Worm (Caenorhabditis elegans): ENCODE data around the gene srg-15.

ce11 chrII:8670835-8671234 lies 39.4 kb downstream of the srg-15 start:
- TF ChIP-seq ZK546.5 (tag; optimal IDR thresholded peaks at IDR 0.05), result no peak
- TF ChIP-seq fos-1 (tag; optimal IDR thresholded peaks at IDR 0.05), result no peak
- TF ChIP-seq mxl-3 (GFP tag; optimal IDR thresholded peaks at IDR 0.05), result no peak
- no peak for TF ChIP-seq unc-62 (GFP tag; optimal IDR thresholded peaks at IDR 0.05 in 1 of 2)
- TF ChIP-seq unc-62 (tag; optimal IDR thresholded peaks at IDR 0.05), result no peak
- no peak for TF ChIP-seq ceh-82 (tag; optimal IDR thresholded peaks at IDR 0.05)
- no peak for TF ChIP-seq mes-2 (tag; optimal IDR thresholded peaks at IDR 0.05; ENCODE audit: poor library complexity, severe bottlenecking)
- no peak for TF ChIP-seq D1046.2 (GFP tag; IDR thresholded peaks at IDR 0.05)
- no peak for TF ChIP-seq dmd-6 (GFP tag; IDR thresholded peaks at IDR 0.05)
- TF ChIP-seq lin-1 (GFP tag; IDR thresholded peaks at IDR 0.05), result no peak

Data from whole organism, L4 larva.